Worm (Caenorhabditis elegans): ENCODE results near the gene Y71H2AR.2.

Y71H2AR.2 gene

DNA sequence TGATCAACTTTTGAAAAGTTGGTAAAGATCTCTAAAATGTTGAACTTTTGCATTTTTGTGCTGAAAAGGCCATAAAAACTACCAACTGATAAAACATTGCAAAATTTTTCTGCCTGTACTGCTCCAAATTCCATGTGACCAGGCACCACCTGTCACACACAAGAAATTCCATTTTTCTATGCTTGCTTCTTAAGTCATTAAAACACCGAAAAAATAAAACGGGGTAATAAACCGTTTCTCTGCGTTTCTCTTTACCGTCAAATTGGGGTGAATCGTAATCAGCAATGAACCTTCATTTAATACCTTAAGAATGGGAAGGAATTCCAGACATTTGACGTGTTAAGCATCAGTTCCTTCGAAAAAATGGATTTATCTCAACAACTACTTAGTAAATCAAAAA is 29.5 kb upstream of the Y71H2AR.2 start:
- TF ChIP-seq rpc-1 (optimal IDR thresholded peaks at IDR 0.05) (no peak), rpc-1 (tag; optimal IDR thresholded peaks at IDR 0.05) (no peak), let-526 (GFP tag; IDR thresholded peaks at IDR 0.05) (no peak), unc-62 (GFP tag; optimal IDR thresholded peaks at IDR 0.05) (peak; percentile 74), F22D6.2 (tag; optimal IDR thresholded peaks at IDR 0.05) (no peak), unc-130 (GFP tag; optimal IDR thresholded peaks at IDR 0.05) (no peak), T26A5.8 (tag; optimal IDR thresholded peaks at IDR 0.05) (no peak), ccch-3 (GFP tag; optimal IDR thresholded peaks at IDR 0.05) (no peak), nhr-80 (tag; optimal IDR thresholded peaks at IDR 0.05) (peak; percentile 89), Y56A3A.18 (GFP tag; IDR thresholded peaks at IDR 0.05) (no peak), egl-44 (GFP tag; IDR thresholded peaks at IDR 0.05) (0 out of 2 replicates have a peak, but pooled peaks have one; percentile 33), ekl-4 (GFP tag; IDR thresholded peaks at IDR 0.05) (no peak), ztf-22 (GFP tag; optimal IDR thresholded peaks at IDR 0.05) (no peak), F57A8.1 (GFP tag; optimal IDR thresholded peaks at IDR 0.05) (no peak), ztf-6 (GFP tag; IDR thresholded peaks at IDR 0.05) (no peak), dox-1 (GFP tag; IDR thresholded peaks at IDR 0.05) (peak; percentile 25; the same call in 1 of the 2 replicates), cebp-1 (GFP tag; IDR thresholded peaks at IDR 0.05) (no peak), cebp-1 (tag; optimal IDR thresholded peaks at IDR 0.05) (peak; percentile 59), nhr-120 (GFP tag; IDR thresholded peaks at IDR 0.05) (no peak)

DNA sequence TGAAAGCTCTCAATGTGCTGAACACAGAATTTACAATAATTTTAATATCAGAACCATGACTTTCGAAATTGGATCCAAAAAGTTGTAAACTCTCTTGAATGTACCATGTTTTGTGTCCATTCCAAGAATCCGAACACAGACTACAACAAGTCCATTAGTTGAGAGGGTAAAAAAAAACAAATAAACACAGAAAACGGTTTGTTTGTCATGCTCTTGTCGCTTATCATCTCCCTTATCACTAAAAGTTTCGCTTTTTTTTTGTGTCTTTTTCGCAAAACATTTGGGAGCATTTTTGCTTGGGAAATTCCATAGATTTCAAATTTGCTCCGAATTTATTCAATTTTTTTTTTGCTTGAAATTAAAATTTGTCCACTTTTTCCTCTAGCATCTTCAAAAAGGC is 28.8 kb upstream of the Y71H2AR.2 start:
- TF ChIP-seq ZK185.1 (tag; optimal IDR thresholded peaks at IDR 0.05; ENCODE audit: poor library complexity, severe bottlenecking) (no peak), lin-40 (tag; optimal IDR thresholded peaks at IDR 0.05) (no peak), lsy-27 (tag; optimal IDR thresholded peaks at IDR 0.05; ENCODE audit: borderline replicate concordance, insufficient read depth) (no peak), ama-1 (optimal IDR thresholded peaks at IDR 0.05) (no peak), ama-1 (GFP tag; optimal IDR thresholded peaks at IDR 0.05) (no peak), B0261.1 (tag; optimal IDR thresholded peaks at IDR 0.05) (no peak), egl-18 (GFP tag; IDR thresholded peaks at IDR 0.05) (no peak), sea-2 (GFP tag; IDR thresholded peaks at IDR 0.05) (no peak), T26A5.8 (tag; optimal IDR thresholded peaks at IDR 0.05) (no peak), aptf-3 (GFP tag; IDR thresholded peaks at IDR 0.05) (no peak), F49E8.2 (tag; optimal IDR thresholded peaks at IDR 0.05; ENCODE audit: insufficient read depth) (no peak), attf-6 (GFP tag; IDR thresholded peaks at IDR 0.05) (no peak), atf-7 (tag; optimal IDR thresholded peaks at IDR 0.05) (no peak)

DNA sequence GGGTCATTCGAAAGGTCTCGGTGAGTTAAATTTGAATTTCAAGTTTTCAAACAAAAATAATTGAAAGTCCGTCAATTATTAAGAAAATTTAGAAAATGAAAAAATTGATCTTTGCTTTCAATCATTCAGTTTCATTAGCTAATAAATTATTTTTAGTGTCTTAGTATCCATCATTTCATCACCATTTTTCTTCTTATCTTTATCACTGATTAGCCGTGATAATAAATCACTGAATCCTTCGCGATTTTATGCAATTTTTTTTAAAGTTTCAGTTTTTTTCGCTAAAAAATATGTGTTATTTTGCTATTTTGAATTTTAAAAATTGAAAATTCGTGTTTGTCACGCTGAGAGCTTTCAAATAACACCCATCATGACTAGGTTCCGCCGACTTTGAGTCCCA is 28.3 kb upstream of the Y71H2AR.2 start:
- TF ChIP-seq madf-3 (GFP tag; IDR thresholded peaks at IDR 0.05) (no peak), egrh-3 (GFP tag; IDR thresholded peaks at IDR 0.05) (no peak), C06A6.2 (GFP tag; conservative IDR thresholded peaks at IDR 0.05) (no peak), die-1 (tag; optimal IDR thresholded peaks at IDR 0.05) (no peak), Y53F4B.3 (GFP tag; IDR thresholded peaks at IDR 0.05) (no peak), lsy-27 (tag; optimal IDR thresholded peaks at IDR 0.05; ENCODE audit: borderline replicate concordance, insufficient read depth) (no peak), F39B2.1 (GFP tag; IDR thresholded peaks at IDR 0.05) (no peak), Y95B8A.8 (GFP tag; IDR thresholded peaks at IDR 0.05) (no peak), F55B11.4 (tag; optimal IDR thresholded peaks at IDR 0.05; ENCODE audit: borderline replicate concordance, insufficient read depth) (no peak), attf-6 (GFP tag; IDR thresholded peaks at IDR 0.05) (no peak), xnd-1 (tag; optimal IDR thresholded peaks at IDR 0.05) (no peak), rec-8 (tag; optimal IDR thresholded peaks at IDR 0.05) (no peak), madf-10 (tag; optimal IDR thresholded peaks at IDR 0.05) (no peak), K11D2.4 (GFP tag; IDR thresholded peaks at IDR 0.05) (no peak), ekl-4 (GFP tag; IDR thresholded peaks at IDR 0.05) (no peak), ztf-22 (GFP tag; optimal IDR thresholded peaks at IDR 0.05) (no peak), lin-40 (tag; optimal IDR thresholded peaks at IDR 0.05) (no peak), tbp1 (GFP tag; optimal IDR thresholded peaks at IDR 0.05) (no peak), nfyb-1 (GFP tag; IDR thresholded peaks at IDR 0.05) (no peak), sdz-38 (tag; optimal IDR thresholded peaks at IDR 0.05) (no peak)
